Worm (Caenorhabditis elegans) whole organism, L1 larva: ENCODE data around the gene dnj-3.

Source experiments
- C04F5.9 ChIP-seq: sonication (generic microtip); optimal IDR thresholded peaks from 2 replicates; lab custom pipeline; 2016; ENCODE audit warnings: missing genetic modification characterization, missing compliant biosample characterization
- C16A3.4 ChIP-seq: fragments of 150-350 bp; optimal IDR thresholded peaks from 2 replicates; lab custom pipeline; 2014; ENCODE audit warnings: missing biosample characterization, missing genetic modification characterization
- Y116A8C.19 ChIP-seq: sonication (generic microtip); optimal IDR thresholded peaks from 2 replicates; lab custom pipeline; 2016; ENCODE audit warnings: missing compliant biosample characterization, missing genetic modification characterization, borderline replicate concordance
- alr-1 ChIP-seq: fragments of 200-800 bp; sonication (Bioruptor generic); optimal IDR thresholded peaks from 2 replicates; lab custom pipeline; 2018; ENCODE audit warnings: borderline replicate concordance, mild to moderate bottlenecking, missing genetic modification characterization, missing compliant biosample characterization
- aly-2 ChIP-seq: fragments of 150-350 bp; optimal IDR thresholded peaks from 2 replicates; lab custom pipeline; 2014; ENCODE audit warnings: missing biosample characterization, missing genetic modification characterization
- blmp-1 ChIP-seq: fragments of 150-350 bp; optimal IDR thresholded peaks from 2 replicates; lab custom pipeline; 2014; ENCODE audit warnings: missing biosample characterization, missing genetic modification characterization
- ceh-82 ChIP-seq, 3 experiments: fragments of 150-350 bp in 1 of 3; sonication (generic microtip) in 2 of 3; optimal IDR thresholded peaks; 2 replicates each; lab custom pipeline; 2014 to 2017; ENCODE audit warnings: missing biosample characterization in 3 of 3, missing genetic modification characterization in 3 of 3
- ces-1 ChIP-seq: fragments of 150-350 bp; optimal IDR thresholded peaks from 2 replicates; lab custom pipeline; 2014; ENCODE audit warnings: missing biosample characterization, missing genetic modification reagents, missing genetic modification characterization
- dpl-1 ChIP-seq, 3 experiments: fragments of 150-350 bp in 2 of 3; sonication (generic microtip) in 1 of 3; optimal IDR thresholded peaks; 2 replicates each; lab custom pipeline; 2014 to 2017; ENCODE audit warnings: missing biosample characterization in 3 of 3, missing genetic modification characterization in 3 of 3, missing genetic modification reagents in 3 of 3
- dsc-1 ChIP-seq: sonication (generic microtip); optimal IDR thresholded peaks from 2 replicates; lab custom pipeline; 2016; ENCODE audit warnings: mild to moderate bottlenecking, missing genetic modification characterization, missing compliant biosample characterization
- efl-1 ChIP-seq, 4 experiments: fragments of 150-350 bp; optimal IDR thresholded peaks in 3 of 4; peaks in 1 of 4; 1 replicate in 1 of 4; 2 replicates in 3 of 4; lab custom pipeline; 2014; ENCODE audit warnings: missing biosample characterization in 2 of 4, missing genetic modification characterization in 2 of 4, missing genetic modification reagents in 2 of 4
- egl-27 ChIP-seq, 2 experiments: fragments of 150-350 bp in 1 of 2; sonication (generic microtip); optimal IDR thresholded peaks; 3 replicates each; lab custom pipeline; 2017 to 2018; ENCODE audit warnings: missing biosample characterization in 2 of 2, missing genetic modification characterization in 2 of 2, missing genetic modification reagents in 2 of 2
- elt-3 ChIP-seq, 6 experiments: fragments of 150-350 bp in 1 of 6; sonication (generic microtip); optimal IDR thresholded peaks; 2 replicates each; lab custom pipeline; 2017 to 2018; ENCODE audit warnings: missing biosample characterization in 6 of 6, missing genetic modification characterization in 6 of 6, inconsistent platforms in 1 of 6
- ets-5 ChIP-seq: fragments of 200-800 bp; sonication (Bioruptor generic); IDR thresholded peaks from 2 replicates; pipeline ENCODE4 v1.3.6; 2022; ENCODE audit warnings: missing genetic modification characterization, missing compliant biosample characterization
- fkh-10 ChIP-seq: sonication (generic microtip); optimal IDR thresholded peaks from 2 replicates; lab custom pipeline; 2017; ENCODE audit warnings: missing biosample characterization, missing genetic modification reagents, missing genetic modification characterization
- fkh-4 ChIP-seq: sonication (generic microtip); optimal IDR thresholded peaks from 2 replicates; lab custom pipeline; 2016; ENCODE audit warnings: missing compliant biosample characterization, missing genetic modification characterization, borderline replicate concordance
- hlh-17 ChIP-seq: fragments of 200-800 bp; sonication (Bioruptor generic); optimal IDR thresholded peaks from 2 replicates; lab custom pipeline; 2018; ENCODE audit warnings: missing genetic modification characterization, mild to moderate bottlenecking, missing compliant biosample characterization, moderate library complexity, borderline replicate concordance
- isw-1 ChIP-seq: fragments of 200-800 bp; sonication (Bioruptor generic); IDR thresholded peaks from 2 replicates; pipeline ENCODE4 v1.3.6; 2022; ENCODE audit warnings: missing genetic modification characterization, missing compliant biosample characterization
- jun-1 ChIP-seq: fragments of 150-350 bp; optimal IDR thresholded peaks from 2 replicates; lab custom pipeline; 2014; ENCODE audit warnings: missing biosample characterization, missing genetic modification reagents, missing genetic modification characterization
- lin-13 ChIP-seq: fragments of 150-350 bp; optimal IDR thresholded peaks from 2 replicates; lab custom pipeline; 2014; ENCODE audit warnings: missing biosample characterization, missing genetic modification reagents, missing genetic modification characterization
- lin-14 ChIP-seq: fragments of 200-800 bp; sonication (Bioruptor generic); optimal IDR thresholded peaks from 2 replicates; lab custom pipeline; 2018; ENCODE audit warnings: mild to moderate bottlenecking, missing genetic modification characterization, moderate library complexity, missing compliant biosample characterization
- lin-35 ChIP-seq, 2 experiments: fragments of 150-350 bp; optimal IDR thresholded peaks; 2 replicates each; lab custom pipeline; 2014; ENCODE audit warnings: missing biosample characterization in 2 of 2, missing genetic modification characterization in 2 of 2, missing genetic modification reagents in 2 of 2
- lsy-2 ChIP-seq, 2 experiments: fragments of 150-350 bp; optimal IDR thresholded peaks; 2 replicates each; lab custom pipeline; 2014; ENCODE audit warnings: missing biosample characterization in 2 of 2, missing genetic modification characterization in 2 of 2
- mab-9 ChIP-seq: fragments of 200-800 bp; sonication (Bioruptor generic); IDR thresholded peaks from 2 replicates; pipeline ENCODE4 v1.3.6; 2022; ENCODE audit warnings: missing genetic modification reagents, missing genetic modification characterization, missing compliant biosample characterization
- mef-2 ChIP-seq: fragments of 150-350 bp; optimal IDR thresholded peaks from 2 replicates; lab custom pipeline; 2014; ENCODE audit warnings: missing biosample characterization, missing genetic modification characterization
- mep-1 ChIP-seq: fragments of 150-350 bp; optimal IDR thresholded peaks from 2 replicates; lab custom pipeline; 2014; ENCODE audit warnings: missing biosample characterization, missing genetic modification characterization
- nhr-12 ChIP-seq: sonication (generic microtip); optimal IDR thresholded peaks from 2 replicates; lab custom pipeline; 2017; ENCODE audit warnings: missing biosample characterization, missing genetic modification characterization
- nhr-20 ChIP-seq: sonication (generic microtip); optimal IDR thresholded peaks from 2 replicates; lab custom pipeline; 2016; ENCODE audit warnings: mild to moderate bottlenecking, missing genetic modification characterization, missing compliant biosample characterization
- nhr-47 ChIP-seq: sonication (generic microtip); optimal IDR thresholded peaks from 2 replicates; lab custom pipeline; 2016; ENCODE audit warnings: mild to moderate bottlenecking, missing genetic modification characterization, moderate library complexity, missing compliant biosample characterization
- nhr-71 ChIP-seq: sonication (generic microtip); optimal IDR thresholded peaks from 2 replicates; lab custom pipeline; 2016; ENCODE audit warnings: mild to moderate bottlenecking, missing genetic modification characterization, moderate library complexity, missing compliant biosample characterization
- nhr-84 ChIP-seq: sonication (generic microtip); optimal IDR thresholded peaks from 2 replicates; lab custom pipeline; 2017; ENCODE audit warnings: missing biosample characterization, missing genetic modification characterization
- nhr-85 ChIP-seq: sonication (generic microtip); peaks from one replicate; lab custom pipeline; 2016; ENCODE audit warnings: missing genetic modification characterization, inconsistent platforms, missing compliant biosample characterization
- pag-3 ChIP-seq: sonication (generic microtip); optimal IDR thresholded peaks from 2 replicates; lab custom pipeline; 2017; ENCODE audit warnings: missing genetic modification characterization, mild to moderate bottlenecking, missing compliant biosample characterization, antibody characterized with exemption, borderline replicate concordance; ENCODE audit not compliant: insufficient read depth
- pqm-1 ChIP-seq: sonication (generic microtip); optimal IDR thresholded peaks from 3 replicates; lab custom pipeline; 2017; ENCODE audit warnings: missing biosample characterization, missing genetic modification characterization
- rnt-1 ChIP-seq: sonication (generic microtip); optimal IDR thresholded peaks from 2 replicates; lab custom pipeline; 2016; ENCODE audit warnings: mild to moderate bottlenecking, missing genetic modification characterization, moderate library complexity, missing compliant biosample characterization
- snu-23 ChIP-seq: sonication (generic microtip); optimal IDR thresholded peaks from 2 replicates; lab custom pipeline; 2016; ENCODE audit warnings: missing genetic modification characterization, missing compliant biosample characterization
- sox-4 ChIP-seq: sonication (generic microtip); optimal IDR thresholded peaks from 2 replicates; lab custom pipeline; 2016; ENCODE audit warnings: missing genetic modification characterization, missing compliant biosample characterization
- sptf-1 ChIP-seq: fragments of 150-350 bp; optimal IDR thresholded peaks from 2 replicates; lab custom pipeline; 2014; ENCODE audit warnings: missing biosample characterization, missing genetic modification characterization
- sup-37 ChIP-seq: fragments of 200-800 bp; sonication (Bioruptor generic); optimal IDR thresholded peaks from 2 replicates; lab custom pipeline; 2018; ENCODE audit warnings: mild to moderate bottlenecking, missing genetic modification characterization, missing compliant biosample characterization
- swsn-7 ChIP-seq: sonication (generic microtip); optimal IDR thresholded peaks from 2 replicates; lab custom pipeline; 2016; ENCODE audit warnings: missing genetic modification characterization, missing compliant biosample characterization
- tbx-2 ChIP-seq: sonication (generic microtip); optimal IDR thresholded peaks from 2 replicates; lab custom pipeline; 2016; ENCODE audit warnings: missing genetic modification characterization, missing compliant biosample characterization
- unc-130 ChIP-seq: fragments of 150-350 bp; optimal IDR thresholded peaks from 2 replicates; lab custom pipeline; 2017; ENCODE audit warnings: missing biosample characterization, missing genetic modification characterization, inconsistent platforms
- vab-15 ChIP-seq: sonication (generic microtip); optimal IDR thresholded peaks from 2 replicates; lab custom pipeline; 2017; ENCODE audit warnings: missing genotype, mild to moderate bottlenecking, missing genetic modification characterization, missing compliant biosample characterization
- zag-1 ChIP-seq: fragments of 150-350 bp; optimal IDR thresholded peaks from 2 replicates; lab custom pipeline; 2014; ENCODE audit warnings: missing biosample characterization, missing genetic modification characterization
- zip-4 ChIP-seq: fragments of 200-800 bp; sonication (Bioruptor generic); optimal IDR thresholded peaks from 2 replicates; lab custom pipeline; 2018; ENCODE audit warnings: mild to moderate bottlenecking, missing genetic modification characterization, moderate library complexity, missing compliant biosample characterization
- ztf-11 ChIP-seq, 2 experiments: sonication (generic microtip); optimal IDR thresholded peaks; 2 replicates each; lab custom pipeline; 2016 to 2017; ENCODE audit warnings: missing genetic modification characterization in 2 of 2, missing biosample characterization in 1 of 2, missing compliant biosample characterization in 1 of 2
- ztf-4 ChIP-seq: fragments of 150-350 bp; optimal IDR thresholded peaks from 2 replicates; lab custom pipeline; 2014; ENCODE audit warnings: missing biosample characterization, missing genetic modification characterization

The dnj-3 gene

DNA sequence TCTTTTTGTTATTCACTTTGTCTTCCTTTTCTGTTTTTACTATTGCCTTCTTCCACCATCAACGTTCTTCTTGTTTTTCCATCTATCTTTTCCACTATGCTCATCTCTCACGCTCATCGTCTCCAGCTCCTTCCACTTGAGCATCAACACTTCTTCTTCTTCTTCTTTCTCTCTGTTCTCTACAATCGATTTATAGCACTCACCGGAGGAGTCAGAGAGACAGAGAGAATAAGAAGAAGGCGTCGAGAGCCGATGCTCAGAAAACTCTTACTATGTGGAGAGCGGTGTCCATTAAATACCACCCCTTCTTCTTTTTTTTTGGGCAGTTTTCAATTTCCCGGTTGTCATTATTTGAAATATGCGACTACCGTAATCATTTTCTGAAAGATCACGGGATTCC, 6.4 kb downstream of the dnj-3 start:
- TF ChIP-seq ztf-11 (tag; optimal IDR thresholded peaks at IDR 0.05; lab: Kevin White, UChicago), result no peak
- TF ChIP-seq rnt-1 (tag; lab: Kevin White, UChicago), result peak; percentile 23
- TF ChIP-seq dsc-1 (tag; lab: Kevin White, UChicago), result no peak
- peak; percentile 11 for TF ChIP-seq nhr-47 (tag; lab: Kevin White, UChicago)
- TF ChIP-seq alr-1, result no peak
- TF ChIP-seq mep-1 (tag; lab: Kevin White, UChicago), result peak; percentile 17
- TF ChIP-seq mef-2, result no peak
- peak in 1 of 2 experiments; percentile 36 for TF ChIP-seq lsy-2 (tag; optimal IDR thresholded peaks at IDR 0.05; lab: Kevin White, UChicago)
- peak; percentile 68 for TF ChIP-seq lin-14 (GFP tag; lab: Kevin White, UChicago)
- TF ChIP-seq sptf-1, result no peak
- TF ChIP-seq C04F5.9 (tag; lab: Kevin White, UChicago), result no peak
- TF ChIP-seq sox-4 (tag; lab: Kevin White, UChicago), result no peak
- peak in 1 of 2 experiments; percentile 11 for TF ChIP-seq lin-35 (GFP tag; optimal IDR thresholded peaks at IDR 0.05; lab: Kevin White, UChicago)
- peak in 2 of 3 experiments; percentile 16 to 48 for TF ChIP-seq ceh-82 (tag; optimal IDR thresholded peaks at IDR 0.05; lab: Kevin White, UChicago)
- no peak for TF ChIP-seq egl-27 (tag; optimal IDR thresholded peaks at IDR 0.05; lab: Kevin White, UChicago)
- TF ChIP-seq efl-1 (optimal IDR thresholded peaks at IDR 0.05; lab: Kevin White, UChicago), result peak; percentile 12 to 24
- TF ChIP-seq efl-1 (GFP tag; optimal IDR thresholded peaks at IDR 0.05 in 1 of 2; lab: Kevin White, UChicago), result peak in 1 of 2 experiments; percentile 11
- no peak for TF ChIP-seq pag-3
- peak; percentile 23 for TF ChIP-seq fkh-10 (GFP tag; lab: Kevin White, UChicago)
- peak in 1 of 3 experiments; percentile 7 for TF ChIP-seq dpl-1 (GFP tag; optimal IDR thresholded peaks at IDR 0.05; lab: Kevin White, UChicago)

DNA sequence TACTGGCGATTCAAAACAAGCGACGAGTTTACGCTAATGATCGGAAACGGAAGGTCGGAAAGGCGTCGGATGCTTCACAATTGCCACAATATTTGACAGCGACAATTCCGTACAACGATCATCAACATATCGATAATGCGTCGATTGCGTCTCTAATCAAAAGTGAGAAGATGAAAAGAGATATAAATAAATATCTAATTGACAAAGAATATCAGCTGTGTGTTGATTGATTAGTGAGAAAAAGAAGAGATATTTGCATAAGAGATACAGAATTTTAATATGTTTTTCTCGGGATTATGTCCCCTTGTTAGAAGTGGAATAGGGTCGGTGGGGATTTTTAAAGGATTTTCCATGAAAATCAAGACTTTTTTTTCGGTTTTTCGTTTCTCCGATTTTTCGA, 10.1 kb downstream of the dnj-3 start:
- TF ChIP-seq dsc-1 (tag; lab: Kevin White, UChicago), result peak; percentile 64
- peak; percentile 66 for TF ChIP-seq blmp-1 (tag; lab: Kevin White, UChicago)
- TF ChIP-seq isw-1 (GFP tag; lab: Robert Waterston, UW), result no peak
- TF ChIP-seq nhr-71 (tag; lab: Kevin White, UChicago), result no peak
- no peak for TF ChIP-seq pqm-1 (tag; lab: Kevin White, UChicago)

DNA sequence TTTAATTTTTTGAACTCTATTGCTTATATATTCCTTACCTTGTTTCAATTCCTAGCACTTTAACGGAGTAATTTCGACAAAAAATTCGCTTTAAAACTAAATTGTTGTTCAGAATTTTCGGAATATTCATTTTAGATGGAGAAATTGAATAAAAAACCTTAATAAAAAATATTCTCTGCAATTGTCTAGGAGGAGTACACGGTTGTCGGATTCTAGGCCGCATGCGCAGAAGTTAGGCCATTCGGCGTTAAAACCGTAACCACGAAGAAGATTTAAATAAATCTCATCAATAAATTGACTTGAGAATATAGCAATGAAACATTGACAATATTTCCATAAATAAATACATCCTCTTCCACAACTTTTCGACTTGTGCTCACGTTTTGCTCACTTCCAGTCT, 13.8 kb downstream of the dnj-3 start, which contains the start of the genes C01G10.10 and C01G10.9:
Gene C01G10.10 (minus strand): TSS at position 151 of the 400 bp plus-strand sequence.
Gene C01G10.9 (plus strand): TSS at position 240 of the 400 bp plus-strand sequence.
- TF ChIP-seq ets-5 (GFP tag; lab: Robert Waterston, UW), result no peak
- peak; percentile 29 for TF ChIP-seq jun-1 (tag; lab: Kevin White, UChicago)
- TF ChIP-seq ceh-82 (tag; optimal IDR thresholded peaks at IDR 0.05; lab: Kevin White, UChicago), result peak; percentile 28 to 32 (median 30)
- peak; percentile 20 for TF ChIP-seq zip-4 (GFP tag; lab: Kevin White, UChicago)
- no peak for TF ChIP-seq egl-27 (tag; optimal IDR thresholded peaks at IDR 0.05; lab: Kevin White, UChicago)
- peak in 1 of 6 experiments; percentile 60 for TF ChIP-seq elt-3 (tag; optimal IDR thresholded peaks at IDR 0.05; lab: Kevin White, UChicago)
- TF ChIP-seq lin-13, result no peak
- peak; percentile 93 for TF ChIP-seq nhr-85 (tag; lab: Kevin White, UChicago)
- peak; percentile 94 for TF ChIP-seq fkh-4 (tag; lab: Kevin White, UChicago)
- TF ChIP-seq ztf-4, result no peak
- peak; percentile 87 for TF ChIP-seq tbx-2 (tag; lab: Kevin White, UChicago)
- no peak for TF ChIP-seq nhr-84 (tag; lab: Kevin White, UChicago)
- TF ChIP-seq mab-9 (GFP tag; lab: Robert Waterston, UW), result peak; percentile 78; the same call in 1 of the 2 replicates
- TF ChIP-seq C16A3.4 (tag; lab: Kevin White, UChicago), result peak; percentile 27
- no peak for TF ChIP-seq sup-37
- peak; percentile 86 for TF ChIP-seq snu-23 (GFP tag; lab: Kevin White, UChicago)
- TF ChIP-seq swsn-7 (tag; lab: Kevin White, UChicago), result peak; percentile 83
- TF ChIP-seq nhr-20, result peak; percentile 85
- peak; percentile 79 for TF ChIP-seq mep-1 (tag; lab: Kevin White, UChicago)
- peak; percentile 34 for TF ChIP-seq unc-130
- peak; percentile 70 for TF ChIP-seq Y116A8C.19 (tag; lab: Kevin White, UChicago)
- TF ChIP-seq zag-1 (tag; lab: Kevin White, UChicago), result no peak
- TF ChIP-seq hlh-17 (GFP tag; lab: Kevin White, UChicago), result no peak
- TF ChIP-seq mef-2, result no peak
- no peak for TF ChIP-seq nhr-12 (tag; lab: Kevin White, UChicago)
- TF ChIP-seq ces-1 (GFP tag; lab: Kevin White, UChicago), result no peak
- no peak for TF ChIP-seq pag-3
- peak; percentile 90 for TF ChIP-seq sox-4 (tag; lab: Kevin White, UChicago)
- TF ChIP-seq vab-15 (tag; lab: Kevin White, UChicago), result no peak
- TF ChIP-seq aly-2, result no peak
- TF ChIP-seq sptf-1, result no peak
